Worm (Caenorhabditis elegans) whole organism, L4/young adult: ENCODE measurements around the gene pei-2.

ENCODE experiments used
- W03F9.2 ChIP-seq: fragments of 150-350 bp; optimal IDR thresholded peaks from 2 replicates; lab custom pipeline; 2014; ENCODE audit warnings: missing biosample characterization, missing genetic modification characterization
- him-1 ChIP-seq: sonication (generic microtip); optimal IDR thresholded peaks from 2 replicates; lab custom pipeline; 2016; ENCODE audit warnings: missing genotype, missing genetic modification reagents, missing genetic modification characterization, missing compliant biosample characterization

ce11 chrV:1003826-1004225 lies 19.4 kb downstream of the pei-2 start:
- TF ChIP-seq him-1 (tag; lab: Kevin White, UChicago): peak; percentile 11
- TF ChIP-seq W03F9.2 (tag; lab: Kevin White, UChicago): no peak
